Worm (Caenorhabditis elegans) whole organism, young adult: ENCODE measurements around the gene mars-1.

Experiments
- F49E8.2 ChIP-seq: sonication (generic microtip); optimal IDR thresholded peaks from 3 replicates; lab custom pipeline; 2017; ENCODE audit warnings: missing genetic modification characterization, mild to moderate bottlenecking, missing compliant biosample characterization, antibody characterized with exemption, moderate library complexity; ENCODE audit not compliant: insufficient read depth
- attf-3 ChIP-seq: fragments of 200-800 bp; sonication (Bioruptor generic); conservative IDR thresholded peaks from 2 replicates; pipeline ENCODE4 v1.3.6; 2022; ENCODE audit warnings: missing genetic modification reagents, missing genetic modification characterization, missing compliant biosample characterization
- egl-44 ChIP-seq: fragments of 200-800 bp; sonication (Bioruptor generic); IDR thresholded peaks from 2 replicates; pipeline ENCODE4 v1.3.6; 2022; ENCODE audit warnings: missing genetic modification reagents, missing genetic modification characterization, missing compliant biosample characterization
- ekl-4 ChIP-seq: fragments of 200-800 bp; sonication (Bioruptor generic); IDR thresholded peaks from 2 replicates; pipeline ENCODE4 v1.3.6; 2022; ENCODE audit warnings: missing genetic modification reagents, missing genetic modification characterization, missing compliant biosample characterization
- gei-17 ChIP-seq: fragments of 200-800 bp; sonication (Bioruptor generic); optimal IDR thresholded peaks from 2 replicates; lab custom pipeline; 2018; ENCODE audit warnings: mild to moderate bottlenecking, missing genetic modification characterization, missing compliant biosample characterization
- him-1 ChIP-seq: sonication (generic microtip); optimal IDR thresholded peaks from 2 replicates; lab custom pipeline; 2016; ENCODE audit warnings: missing genotype, missing genetic modification reagents, missing genetic modification characterization, missing compliant biosample characterization
- hlh-26 ChIP-seq: fragments of 200-800 bp; sonication (Bioruptor generic); conservative IDR thresholded peaks from 2 replicates; pipeline ENCODE4 v1.3.6; 2022; ENCODE audit warnings: missing genetic modification reagents, missing genetic modification characterization, missing compliant biosample characterization
- pha-4 ChIP-seq: fragments of 150-350 bp; sonication (generic microtip); optimal IDR thresholded peaks from 2 replicates; lab custom pipeline; 2014; ENCODE audit warnings: missing biosample characterization, missing genetic modification reagents, missing genetic modification characterization
- snpc-4 ChIP-seq, 5 experiments: fragments of 150-350 bp in 1 of 5; sonication (generic microtip) in 4 of 5; optimal IDR thresholded peaks; 2 replicates each; lab custom pipeline; 2014 to 2018; ENCODE audit warnings: missing genetic modification characterization in 5 of 5, missing biosample characterization in 3 of 5, antibody characterized with exemption in 2 of 5, mild to moderate bottlenecking in 2 of 5, missing compliant biosample characterization in 2 of 5, missing genotype in 2 of 5, moderate library complexity in 2 of 5, missing genetic modification reagents in 1 of 5
- somi-1 ChIP-seq: fragments of 200-800 bp; sonication (Bioruptor generic); optimal IDR thresholded peaks from 2 replicates; lab custom pipeline; 2018; ENCODE audit warnings: mild to moderate bottlenecking, missing genetic modification characterization, missing compliant biosample characterization
- unc-62 ChIP-seq: fragments of 150-350 bp; optimal IDR thresholded peaks from 2 replicates; lab custom pipeline; 2014; ENCODE audit warnings: missing biosample characterization, missing genetic modification reagents, missing genetic modification characterization
- ztf-25 ChIP-seq: fragments of 200-800 bp; sonication (Bioruptor generic); IDR thresholded peaks from 2 replicates; pipeline ENCODE4 v1.3.6; 2022; ENCODE audit warnings: missing genetic modification reagents, missing genetic modification characterization, missing compliant biosample characterization

- no peak for TF ChIP-seq him-1 (tag; lab: Kevin White, UChicago)
- TF ChIP-seq hlh-26 (GFP tag; lab: Robert Waterston, UW): no peak
- no peak for TF ChIP-seq snpc-4 (GFP tag; optimal IDR thresholded peaks at IDR 0.05; lab: Kevin White, UChicago)
- no peak for TF ChIP-seq snpc-4 (tag; optimal IDR thresholded peaks at IDR 0.05; lab: Kevin White, UChicago)
- TF ChIP-seq unc-62 (GFP tag; lab: Kevin White, UChicago): no peak
- no peak for TF ChIP-seq attf-3 (GFP tag; lab: Robert Waterston, UW)
- no peak for TF ChIP-seq F49E8.2 (tag; lab: Kevin White, UChicago)
- no peak for TF ChIP-seq egl-44 (GFP tag; lab: Robert Waterston, UW)
- TF ChIP-seq pha-4 (tag; lab: Kevin White, UChicago): no peak
- no peak for TF ChIP-seq gei-17 (GFP tag; lab: Kevin White, UChicago)
- no peak for TF ChIP-seq somi-1
- no peak for TF ChIP-seq ekl-4 (GFP tag; lab: Robert Waterston, UW)
- TF ChIP-seq ztf-25: no peak
Observed at ce11 chrIV:11651965-11652453, 16.7 kb upstream of the mars-1 start, which contains the start of the genes acl-3 and ndub-6.
